Worm (Caenorhabditis elegans) whole organism, midembryonic: ENCODE measurements around the gene F41F3.8.

Experiments used
- T22C8.4 ChIP-seq: fragments of 200-800 bp; sonication (Bioruptor generic); IDR thresholded peaks from 2 replicates; pipeline ENCODE4 v1.3.6; 2022; ENCODE audit warnings: missing genetic modification characterization, missing compliant biosample characterization
- cog-1 ChIP-seq: sonication (generic microtip); optimal IDR thresholded peaks from 2 replicates; lab custom pipeline; 2016; ENCODE audit warnings: missing genetic modification characterization, missing compliant biosample characterization
- flt-1 ChIP-seq: fragments of 200-800 bp; sonication (Bioruptor generic); IDR thresholded peaks from 2 replicates; pipeline ENCODE4 v1.3.6; 2022; ENCODE audit warnings: missing genetic modification characterization, missing compliant biosample characterization
- klf-2 ChIP-seq: fragments of 200-800 bp; sonication (Bioruptor generic); conservative IDR thresholded peaks from 2 replicates; pipeline ENCODE4 v1.3.6; 2022; ENCODE audit warnings: missing genetic modification reagents, missing genetic modification characterization, missing compliant biosample characterization
- med-1 ChIP-seq: sonication (generic microtip); optimal IDR thresholded peaks from 2 replicates; lab custom pipeline; 2017; ENCODE audit warnings: missing genetic modification characterization, mild to moderate bottlenecking, missing compliant biosample characterization, antibody characterized with exemption, missing genetic modification reagents; ENCODE audit not compliant: insufficient read depth
- ref-1 ChIP-seq: fragments of 200-800 bp; sonication (Bioruptor generic); conservative IDR thresholded peaks from 2 replicates; pipeline ENCODE4 v1.3.6; 2022; ENCODE audit warnings: missing genetic modification reagents, missing genetic modification characterization, missing compliant biosample characterization
- tab-1 ChIP-seq: fragments of 200-800 bp; sonication (Bioruptor generic); IDR thresholded peaks from 2 replicates; pipeline ENCODE4 v1.3.6; 2022; ENCODE audit warnings: missing genetic modification characterization, missing compliant biosample characterization
- ztf-23 ChIP-seq: fragments of 200-800 bp; sonication (Bioruptor generic); IDR thresholded peaks from 2 replicates; pipeline ENCODE4 v1.3.6; 2022; ENCODE audit warnings: missing genetic modification reagents, missing genetic modification characterization, missing compliant biosample characterization
- ztf-29 ChIP-seq: fragments of 200-800 bp; sonication (Bioruptor generic); IDR thresholded peaks from 2 replicates; pipeline ENCODE4 v1.3.6; 2022; ENCODE audit warnings: missing genetic modification reagents, missing genetic modification characterization, missing compliant biosample characterization

F41F3.8 gene

ce11 chrV:4632808-4633207 lies 15.8 kb upstream of the F41F3.8 start:
- peak; percentile 58; the same call in 1 of the 2 replicates for TF ChIP-seq tab-1 (GFP tag; lab: Robert Waterston, UW)

DNA sequence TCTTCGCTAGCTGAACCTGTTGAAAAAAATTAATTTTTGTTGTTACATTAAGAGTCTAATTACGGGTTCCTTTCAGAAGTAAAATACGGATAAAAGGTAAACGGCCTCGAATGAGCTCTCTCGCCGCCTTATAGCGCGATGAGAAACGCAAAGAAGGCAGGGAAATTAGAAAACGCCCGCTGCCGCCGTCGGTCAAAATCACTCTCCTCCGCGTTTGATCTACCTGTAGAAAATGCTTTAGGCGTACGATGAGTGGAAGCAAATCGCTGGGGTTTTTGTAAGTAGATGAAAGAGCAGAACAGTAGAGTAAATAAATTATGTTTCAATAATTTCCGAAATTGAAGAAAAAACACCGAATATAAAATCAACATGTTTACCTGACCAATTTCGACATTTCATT lies 11.5 kb upstream of the F41F3.8 start:
- no peak for TF ChIP-seq ztf-23 (GFP tag; lab: Robert Waterston, UW)
- no peak for TF ChIP-seq med-1 (GFP tag; lab: Kevin White, UChicago)
- TF ChIP-seq flt-1 (GFP tag; lab: Robert Waterston, UW) = no peak
- TF ChIP-seq tab-1 (GFP tag; lab: Robert Waterston, UW) = no peak
- no peak for TF ChIP-seq T22C8.4 (GFP tag; lab: Robert Waterston, UW)
- TF ChIP-seq cog-1 (tag; lab: Kevin White, UChicago) = no peak
- TF ChIP-seq klf-2 = no peak
- TF ChIP-seq ref-1 (GFP tag; lab: Robert Waterston, UW) = no peak
- TF ChIP-seq ztf-29 = no peak

ce11 chrV:4640501-4641150 lies 8.0 kb upstream of the F41F3.8 start:
- no peak for TF ChIP-seq cog-1 (tag; lab: Kevin White, UChicago)

ce11 chrV:4642691-4643090 lies 5.9 kb upstream of the F41F3.8 start, which contains the start of gene soc-1:
soc-1 (plus strand) TSS chrV:4642952.
- TF ChIP-seq klf-2 = no peak
- TF ChIP-seq flt-1 (GFP tag; lab: Robert Waterston, UW) = no peak
- TF ChIP-seq T22C8.4 (GFP tag; lab: Robert Waterston, UW) = no peak
- no peak for TF ChIP-seq ref-1 (GFP tag; lab: Robert Waterston, UW)
- no peak for TF ChIP-seq ztf-29
- TF ChIP-seq ztf-23 (GFP tag; lab: Robert Waterston, UW) = no peak
- no peak for TF ChIP-seq tab-1 (GFP tag; lab: Robert Waterston, UW)
- TF ChIP-seq cog-1 (tag; lab: Kevin White, UChicago) = no peak
- TF ChIP-seq med-1 (GFP tag; lab: Kevin White, UChicago) = no peak

ce11 chrV:4647279-4647819 lies 1.3 kb upstream of the F41F3.8 start:
- TF ChIP-seq T22C8.4 (GFP tag; lab: Robert Waterston, UW) = no peak
- no peak for TF ChIP-seq cog-1 (tag; lab: Kevin White, UChicago)
- no peak for TF ChIP-seq ztf-29
- TF ChIP-seq med-1 (GFP tag; lab: Kevin White, UChicago) = no peak
- no peak for TF ChIP-seq ztf-23 (GFP tag; lab: Robert Waterston, UW)
- TF ChIP-seq flt-1 (GFP tag; lab: Robert Waterston, UW) = no peak
- no peak for TF ChIP-seq tab-1 (GFP tag; lab: Robert Waterston, UW)
- no peak for TF ChIP-seq klf-2
- no peak for TF ChIP-seq ref-1 (GFP tag; lab: Robert Waterston, UW)

DNA sequence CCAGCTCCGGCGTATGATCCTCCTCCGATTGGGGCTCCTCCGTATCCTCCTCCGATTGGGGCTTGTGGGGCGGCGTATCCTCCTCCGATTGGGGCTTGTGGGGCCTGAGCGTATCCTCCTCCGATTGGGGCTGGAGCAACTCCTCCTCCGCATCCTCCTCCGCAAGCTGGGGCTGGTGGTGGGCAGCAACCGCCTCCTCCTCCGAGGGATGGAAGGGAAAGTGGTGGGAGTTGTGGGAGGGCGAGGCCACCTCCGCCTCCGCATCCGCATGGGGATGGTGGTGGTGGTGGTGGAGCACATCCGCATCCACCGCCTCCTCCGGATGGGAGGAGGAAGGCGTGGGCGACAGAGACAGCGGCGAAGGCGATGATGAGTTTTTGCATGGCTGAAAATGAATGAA lies 770 bp upstream of the F41F3.8 start, which contains the start of gene F41F3.3:
TSS of gene F41F3.3 (minus strand) at position 383 of the 400 bp plus-strand sequence.
- TF ChIP-seq ztf-23 (GFP tag; lab: Robert Waterston, UW) (0 out of 2 replicates have a peak, but pooled peaks have one; percentile 46), flt-1 (GFP tag; lab: Robert Waterston, UW) (peak; percentile 65; the same call in 1 of the 2 replicates), T22C8.4 (GFP tag; lab: Robert Waterston, UW) (no peak), tab-1 (GFP tag; lab: Robert Waterston, UW) (0 out of 2 replicates have a peak, but pooled peaks have one; percentile 25), klf-2 (no peak)

- TF ChIP-seq ztf-23 (GFP tag; lab: Robert Waterston, UW) (no peak), ref-1 (GFP tag; lab: Robert Waterston, UW) (no peak), tab-1 (GFP tag; lab: Robert Waterston, UW) (no peak), flt-1 (GFP tag; lab: Robert Waterston, UW) (no peak), T22C8.4 (GFP tag; lab: Robert Waterston, UW) (no peak), cog-1 (tag; lab: Kevin White, UChicago) (no peak), ztf-29 (no peak), med-1 (GFP tag; lab: Kevin White, UChicago) (no peak), klf-2 (no peak)
Observed at ce11 chrV:4649649-4650384, 1.2 kb downstream of the F41F3.8 start.

DNA sequence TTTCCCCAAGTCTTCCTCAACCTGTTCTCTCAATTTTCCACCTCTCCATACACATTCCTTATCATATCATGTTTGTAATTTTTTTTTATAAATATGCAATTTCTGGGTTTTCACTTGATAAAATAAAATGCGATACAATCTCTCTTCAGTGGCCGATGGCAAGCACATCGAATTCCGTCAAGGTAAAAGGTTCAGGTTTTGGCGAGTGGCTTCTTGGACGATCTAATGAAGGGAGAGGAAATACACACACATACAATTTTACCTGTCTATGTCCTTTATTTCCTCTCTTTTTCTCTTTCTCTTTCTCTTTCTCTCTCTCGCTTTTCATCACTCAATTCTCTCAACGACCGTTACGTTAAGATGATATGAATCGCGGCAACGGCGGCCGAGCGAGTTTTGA lies 2.9 kb downstream of the F41F3.8 start:
- TF ChIP-seq tab-1 (GFP tag; lab: Robert Waterston, UW) (no peak), cog-1 (tag; lab: Kevin White, UChicago) (no peak), T22C8.4 (GFP tag; lab: Robert Waterston, UW) (no peak), ztf-29 (no peak), klf-2 (no peak), flt-1 (GFP tag; lab: Robert Waterston, UW) (no peak), med-1 (GFP tag; lab: Kevin White, UChicago) (no peak), ztf-23 (GFP tag; lab: Robert Waterston, UW) (no peak), ref-1 (GFP tag; lab: Robert Waterston, UW) (no peak)

- TF ChIP-seq ztf-29 = no peak
- TF ChIP-seq flt-1 (GFP tag; lab: Robert Waterston, UW) = no peak
- no peak for TF ChIP-seq tab-1 (GFP tag; lab: Robert Waterston, UW)
- TF ChIP-seq T22C8.4 (GFP tag; lab: Robert Waterston, UW) = no peak
- no peak for TF ChIP-seq klf-2
- no peak for TF ChIP-seq ztf-23 (GFP tag; lab: Robert Waterston, UW)
Observed at ce11 chrV:4653093-4653492, 4.5 kb downstream of the F41F3.8 start.
